Fruit fly (Drosophila melanogaster) whole organism, prepupa: ENCODE data around the gene CG14857.
A peak's percentile ranks its signal among the peaks of the same experiment; 100 is the strongest.

Experiments used
- CG10669 ChIP-seq: fragments of 200-800 bp; sonication (Bioruptor generic); optimal IDR thresholded peaks from 3 replicates; lab custom pipeline; 2018; ENCODE audit warnings: missing biosample characterization, mild to moderate bottlenecking, missing genetic modification characterization, moderate library complexity
- CG11294 ChIP-seq: fragments of 200-800 bp; sonication (Bioruptor generic); IDR thresholded peaks from 2 replicates; pipeline ENCODE4 v1.3.6; 2022; ENCODE audit warnings: missing biosample characterization, missing genetic modification characterization
- CG11902 ChIP-seq: fragments of 200-800 bp; sonication (Bioruptor generic); optimal IDR thresholded peaks from 3 replicates; lab custom pipeline; 2016; ENCODE audit warnings: missing biosample characterization, missing genetic modification characterization
- CG15336 ChIP-seq: fragments of 200-800 bp; sonication (Bioruptor generic); IDR thresholded peaks from 2 replicates; pipeline ENCODE4 v1.3.6; 2022; ENCODE audit warnings: missing biosample characterization, missing genetic modification characterization
- CG1621 ChIP-seq: fragments of 200-800 bp; sonication (Bioruptor generic); optimal IDR thresholded peaks from 3 replicates; lab custom pipeline; 2018; ENCODE audit warnings: missing biosample characterization, mild to moderate bottlenecking, missing genetic modification characterization
- CG16779 ChIP-seq: fragments of 200-800 bp; sonication (Bioruptor generic); optimal IDR thresholded peaks from 3 replicates; lab custom pipeline; 2017; ENCODE audit warnings: missing biosample characterization, mild to moderate bottlenecking, missing genetic modification characterization
- CG3032 ChIP-seq: fragments of 200-800 bp; optimal IDR thresholded peaks from 2 replicates; lab custom pipeline; 2019; ENCODE audit warnings: missing biosample characterization, mild to moderate bottlenecking, missing genetic modification characterization, moderate library complexity
- CG31627 ChIP-seq: fragments of 200-800 bp; sonication (Bioruptor generic); optimal IDR thresholded peaks from 3 replicates; lab custom pipeline; 2016; ENCODE audit warnings: missing biosample characterization, missing genetic modification characterization
- CG34406 ChIP-seq: fragments of 200-800 bp; sonication (Bioruptor generic); optimal IDR thresholded peaks from 3 replicates; lab custom pipeline; 2016; ENCODE audit warnings: missing biosample characterization, missing genetic modification characterization
- CG3919 ChIP-seq: fragments of 200-800 bp; sonication (Bioruptor generic); optimal IDR thresholded peaks from 3 replicates; lab custom pipeline; 2016; ENCODE audit warnings: missing biosample characterization, missing genetic modification characterization
- CG4318 ChIP-seq: fragments of 200-800 bp; sonication (Bioruptor generic); optimal IDR thresholded peaks from 3 replicates; lab custom pipeline; 2017; ENCODE audit warnings: missing biosample characterization, mild to moderate bottlenecking, missing genetic modification characterization
- CG6163 ChIP-seq: fragments of 200-800 bp; sonication (Bioruptor generic); IDR thresholded peaks from 3 replicates; pipeline ENCODE4 v1.3.6; 2022; ENCODE audit warnings: missing biosample characterization, missing genetic modification characterization
- CG6276 ChIP-seq: fragments of 200-800 bp; sonication (Bioruptor generic); optimal IDR thresholded peaks from 2 replicates; lab custom pipeline; 2017; ENCODE audit warnings: missing biosample characterization, mild to moderate bottlenecking, missing genetic modification characterization
- CG6792 ChIP-seq: fragments of 200-800 bp; sonication (Bioruptor generic); optimal IDR thresholded peaks from 3 replicates; lab custom pipeline; 2016; ENCODE audit warnings: missing biosample characterization, missing genetic modification characterization
- CG6808 ChIP-seq: fragments of 200-800 bp; sonication (Bioruptor generic); optimal IDR thresholded peaks from 3 replicates; lab custom pipeline; 2017; ENCODE audit warnings: missing biosample characterization, missing genetic modification characterization, mild to moderate bottlenecking, moderate library complexity, missing genetic modification reagents
- CG8119 ChIP-seq: fragments of 200-800 bp; sonication (Bioruptor generic); IDR thresholded peaks from 3 replicates; pipeline ENCODE4 v1.3.6; 2022; ENCODE audit warnings: missing biosample characterization, missing genetic modification characterization
- CG8319 ChIP-seq: fragments of 200-800 bp; sonication (Bioruptor generic); optimal IDR thresholded peaks from 3 replicates; lab custom pipeline; 2016; ENCODE audit warnings: missing biosample characterization, missing genetic modification characterization
- CG8632 ChIP-seq: fragments of 200-800 bp; sonication (Bioruptor generic); optimal IDR thresholded peaks from 3 replicates; lab custom pipeline; 2016; ENCODE audit warnings: missing biosample characterization, missing genetic modification characterization
- Eip75B ChIP-seq: fragments of 200-800 bp; sonication (Bioruptor generic); optimal IDR thresholded peaks from 3 replicates; lab custom pipeline; 2016; ENCODE audit warnings: missing biosample characterization, missing genetic modification characterization
- Eip78C ChIP-seq: fragments of 200-800 bp; sonication (Bioruptor generic); peaks from one replicate; lab custom pipeline; 2016; ENCODE audit warnings: missing biosample characterization, missing genetic modification characterization
- Ets21C ChIP-seq: fragments of 200-800 bp; sonication (Bioruptor generic); optimal IDR thresholded peaks from 3 replicates; lab custom pipeline; 2016; ENCODE audit warnings: missing biosample characterization, missing genetic modification characterization
- Gug ChIP-seq: fragments of 200-800 bp; sonication (Bioruptor generic); IDR thresholded peaks from 2 replicates; pipeline ENCODE4 v1.3.6; 2022; ENCODE audit warnings: missing biosample characterization, missing genetic modification characterization
- Hr38 ChIP-seq: sonication (Bioruptor generic); optimal IDR thresholded peaks from 2 replicates; lab custom pipeline; 2016; ENCODE audit warnings: missing biosample characterization, missing genetic modification characterization
- Hr39 ChIP-seq: fragments of 200-800 bp; sonication (Bioruptor generic); optimal IDR thresholded peaks from 2 replicates; lab custom pipeline; 2016; ENCODE audit warnings: missing biosample characterization, missing genetic modification characterization
- Hr4 ChIP-seq: fragments of 200-800 bp; sonication (Bioruptor generic); optimal IDR thresholded peaks from 3 replicates; lab custom pipeline; 2016; ENCODE audit warnings: missing biosample characterization, missing genetic modification characterization
- Met ChIP-seq: fragments of 200-800 bp; sonication (Bioruptor generic); optimal IDR thresholded peaks from 3 replicates; lab custom pipeline; 2016; ENCODE audit warnings: missing biosample characterization, missing genetic modification characterization
- OdsH ChIP-seq: fragments of 200-800 bp; sonication (Bioruptor generic); optimal IDR thresholded peaks from 3 replicates; lab custom pipeline; 2016; ENCODE audit warnings: missing biosample characterization, missing genetic modification characterization
- Smox ChIP-seq: fragments of 200-800 bp; sonication (Bioruptor generic); optimal IDR thresholded peaks from 3 replicates; lab custom pipeline; 2016; ENCODE audit warnings: missing biosample characterization, missing genetic modification characterization
- Sox102F ChIP-seq: fragments of 200-800 bp; sonication (Bioruptor generic); optimal IDR thresholded peaks from 2 replicates; lab custom pipeline; 2016; ENCODE audit warnings: missing biosample characterization, mild to moderate bottlenecking, missing genetic modification characterization
- Sox14 ChIP-seq: fragments of 200-800 bp; sonication (Bioruptor generic); optimal IDR thresholded peaks from 3 replicates; lab custom pipeline; 2016; ENCODE audit warnings: missing biosample characterization, missing genetic modification characterization
- Sox15 ChIP-seq: fragments of 200-800 bp; sonication (Bioruptor generic); optimal IDR thresholded peaks from 3 replicates; lab custom pipeline; 2016; ENCODE audit warnings: missing biosample characterization, missing genetic modification characterization
- achi ChIP-seq: fragments of 200-800 bp; sonication (Bioruptor generic); optimal IDR thresholded peaks from 3 replicates; lab custom pipeline; 2016; ENCODE audit warnings: missing biosample characterization, missing genetic modification characterization
- acj6 ChIP-seq: fragments of 200-800 bp; sonication (Bioruptor generic); optimal IDR thresholded peaks from 3 replicates; lab custom pipeline; 2016; ENCODE audit warnings: missing biosample characterization, missing genetic modification characterization
- cyc ChIP-seq: fragments of 200-800 bp; sonication (Bioruptor generic); optimal IDR thresholded peaks from 3 replicates; lab custom pipeline; 2016; ENCODE audit warnings: missing biosample characterization, missing genetic modification characterization
- dac ChIP-seq: fragments of 200-800 bp; sonication (Bioruptor generic); optimal IDR thresholded peaks from 2 replicates; lab custom pipeline; 2017; ENCODE audit warnings: missing biosample characterization, mild to moderate bottlenecking, missing genetic modification characterization
- dsx ChIP-seq: fragments of 200-800 bp; optimal IDR thresholded peaks from 3 replicates; lab custom pipeline; 2019; ENCODE audit warnings: missing biosample characterization, mild to moderate bottlenecking, missing genetic modification characterization, moderate library complexity; ENCODE audit not compliant: poor library complexity, severe bottlenecking
- eg ChIP-seq: fragments of 200-800 bp; sonication (Bioruptor generic); IDR thresholded peaks from 3 replicates; pipeline ENCODE4 v1.3.6; 2022; ENCODE audit warnings: missing biosample characterization, missing genetic modification characterization
- esn ChIP-seq: fragments of 200-800 bp; sonication (Bioruptor generic); optimal IDR thresholded peaks from 2 replicates; lab custom pipeline; 2016; ENCODE audit warnings: missing biosample characterization, mild to moderate bottlenecking, missing genetic modification characterization, moderate library complexity
- fd85E ChIP-seq: fragments of 200-800 bp; sonication (Bioruptor generic); optimal IDR thresholded peaks from 3 replicates; lab custom pipeline; 2016; ENCODE audit warnings: missing biosample characterization, missing genetic modification characterization
- lz ChIP-seq: fragments of 200-800 bp; sonication (Bioruptor generic); optimal IDR thresholded peaks from 3 replicates; lab custom pipeline; 2016; ENCODE audit warnings: missing biosample characterization, missing genetic modification characterization
- net ChIP-seq: fragments of 200-800 bp; sonication (Bioruptor generic); optimal IDR thresholded peaks from 3 replicates; lab custom pipeline; 2016; ENCODE audit warnings: missing biosample characterization, missing genetic modification characterization
- pdm3 ChIP-seq: fragments of 200-800 bp; sonication (Bioruptor generic); optimal IDR thresholded peaks from 3 replicates; lab custom pipeline; 2016; ENCODE audit warnings: missing biosample characterization, missing genetic modification characterization
- salr ChIP-seq, 2 experiments: fragments of 200-800 bp; sonication (Bioruptor generic); optimal IDR thresholded peaks; 3 replicates each; lab custom pipeline; 2016 to 2018; ENCODE audit warnings: missing biosample characterization in 2 of 2, missing genetic modification characterization in 2 of 2, mild to moderate bottlenecking in 1 of 2
- ss ChIP-seq, 2 experiments: fragments of 200-800 bp; sonication (Bioruptor generic); optimal IDR thresholded peaks; 2 replicates in 1 of 2; 3 replicates in 1 of 2; lab custom pipeline; 2017 to 2018; ENCODE audit warnings: mild to moderate bottlenecking in 2 of 2, missing biosample characterization in 2 of 2, missing genetic modification characterization in 2 of 2, moderate library complexity in 1 of 2
- svp ChIP-seq: fragments of 200-800 bp; sonication (Bioruptor generic); peaks from one replicate; lab custom pipeline; 2016; ENCODE audit warnings: missing biosample characterization, missing genetic modification characterization
- topi ChIP-seq: fragments of 200-800 bp; sonication (Bioruptor generic); optimal IDR thresholded peaks from 3 replicates; lab custom pipeline; 2016; ENCODE audit warnings: missing biosample characterization, missing genetic modification characterization
- vri ChIP-seq: fragments of 200-800 bp; sonication (Bioruptor generic); optimal IDR thresholded peaks from 3 replicates; lab custom pipeline; 2016; ENCODE audit warnings: missing biosample characterization, mild to moderate bottlenecking, missing genetic modification characterization

Gene CG14857

dm6 chr3R:14798626-14799258, 2.8 kb upstream of the CG14857 start, which contains the start of gene CG14856:
Gene CG14856 (plus strand): TSS chr3R:14798986.
- TF ChIP-seq Sox15, result no peak
- TF ChIP-seq CG8632, result no peak
- no peak for TF ChIP-seq CG8119 (GFP tag; lab: Robert Waterston, UW)
- TF ChIP-seq CG15336 (GFP tag; lab: Robert Waterston, UW), result no peak
- no peak for TF ChIP-seq salr (GFP tag; optimal IDR thresholded peaks at IDR 0.05; lab: Kevin White, UChicago)
- TF ChIP-seq eg, result 0 out of 3 replicates have a peak, but pooled peaks have one; percentile 34

- TF ChIP-seq Ets21C (no peak), CG3032 (tag; lab: Kevin White, UChicago) (no peak), Hr39 (GFP tag; lab: Kevin White, UChicago) (no peak), vri (GFP tag; lab: Kevin White, UChicago) (peak; percentile 43)
These were observed 9.1 kb downstream of the CG14857 start for dm6 chr3R:14810703-14811102.

- no peak for TF ChIP-seq Smox (GFP tag; lab: Kevin White, UChicago)
- TF ChIP-seq CG8319 (GFP tag; lab: Kevin White, UChicago), result no peak
- no peak for TF ChIP-seq CG4318 (GFP tag; lab: Kevin White, UChicago)
- TF ChIP-seq Sox102F (GFP tag; lab: Kevin White, UChicago), result peak; percentile 38
- TF ChIP-seq OdsH, result no peak
- TF ChIP-seq CG6276 (GFP tag; lab: Kevin White, UChicago), result no peak
- peak; percentile 45 for TF ChIP-seq CG3919 (GFP tag; lab: Kevin White, UChicago)
- TF ChIP-seq CG8632, result no peak
- TF ChIP-seq CG11294 (GFP tag; lab: Robert Waterston, UW), result no peak
- no peak for TF ChIP-seq Gug (GFP tag; lab: Robert Waterston, UW)
- no peak; the same call in 2 of the 3 replicates for TF ChIP-seq CG8119 (GFP tag; lab: Robert Waterston, UW)
- TF ChIP-seq dac, result no peak
- TF ChIP-seq Hr38 (GFP tag; lab: Kevin White, UChicago), result no peak
- no peak for TF ChIP-seq pdm3 (GFP tag; lab: Kevin White, UChicago)
- TF ChIP-seq topi (GFP tag; lab: Kevin White, UChicago), result no peak
- TF ChIP-seq Hr4 (GFP tag; lab: Kevin White, UChicago), result no peak
- peak; percentile 5 for TF ChIP-seq esn (GFP tag; lab: Kevin White, UChicago)
- TF ChIP-seq eg, result peak; percentile 8; the same call in 1 of the 3 replicates
- no peak for TF ChIP-seq CG10669 (GFP tag; lab: Kevin White, UChicago)
- TF ChIP-seq Met (GFP tag; lab: Kevin White, UChicago), result no peak
- no peak for TF ChIP-seq Eip75B
- TF ChIP-seq CG11902 (GFP tag; lab: Kevin White, UChicago), result no peak
- TF ChIP-seq CG16779, result peak; percentile 20
- TF ChIP-seq CG3032 (tag; lab: Kevin White, UChicago), result no peak
- peak; percentile 30 for TF ChIP-seq net (GFP tag; lab: Kevin White, UChicago)
- no peak for TF ChIP-seq svp (GFP tag; lab: Kevin White, UChicago)
- TF ChIP-seq ss (GFP tag; optimal IDR thresholded peaks at IDR 0.05; lab: Kevin White, UChicago), result peak; percentile 8 to 36
- TF ChIP-seq CG31627 (GFP tag; lab: Kevin White, UChicago), result no peak
- peak; percentile 76 for TF ChIP-seq Eip78C
- no peak for TF ChIP-seq CG6808 (GFP tag; lab: Kevin White, UChicago)
- no peak for TF ChIP-seq Ets21C
- no peak for TF ChIP-seq achi (GFP tag; lab: Kevin White, UChicago)
- TF ChIP-seq acj6 (GFP tag; lab: Kevin White, UChicago), result no peak
- no peak for TF ChIP-seq lz
- TF ChIP-seq Sox15, result no peak
- no peak for TF ChIP-seq salr (GFP tag; optimal IDR thresholded peaks at IDR 0.05; lab: Kevin White, UChicago)
- peak; percentile 49 for TF ChIP-seq CG1621 (tag; lab: Kevin White, UChicago)
- TF ChIP-seq dsx (GFP tag; lab: Kevin White, UChicago), result peak; percentile 25
- TF ChIP-seq CG6792 (GFP tag; lab: Kevin White, UChicago), result no peak
- TF ChIP-seq CG6163 (GFP tag; lab: Robert Waterston, UW), result peak; percentile 48; the same call in 2 of the 3 replicates
- TF ChIP-seq Sox14 (GFP tag; lab: Kevin White, UChicago), result peak; percentile 20
- TF ChIP-seq cyc (GFP tag; lab: Kevin White, UChicago), result no peak
- no peak for TF ChIP-seq CG34406 (GFP tag; lab: Kevin White, UChicago)
- TF ChIP-seq fd85E, result no peak
These were observed 16.2 kb downstream of the CG14857 start for dm6 chr3R:14817721-14818215.
